Worm (Caenorhabditis elegans) whole organism, young adult: ENCODE data around the gene srh-62.

Source experiments
- C17E4.6 ChIP-seq: fragments of 200-800 bp; sonication (Bioruptor generic); IDR thresholded peaks from 2 replicates; pipeline ENCODE4 v1.3.6; 2022; ENCODE audit warnings: missing genetic modification reagents, missing genetic modification characterization, missing compliant biosample characterization
- D2030.7 ChIP-seq: fragments of 200-800 bp; sonication (Bioruptor generic); IDR thresholded peaks from 2 replicates; pipeline ENCODE4 v1.3.6; 2022; ENCODE audit warnings: missing genetic modification reagents, missing genetic modification characterization, missing compliant biosample characterization
- F23B12.7 ChIP-seq: sonication (generic microtip); optimal IDR thresholded peaks from 2 replicates; lab custom pipeline; 2017; ENCODE audit warnings: missing genetic modification characterization, mild to moderate bottlenecking, missing compliant biosample characterization, antibody characterized with exemption, moderate library complexity; ENCODE audit not compliant: insufficient read depth
- F33H1.4 ChIP-seq: fragments of 200-800 bp; sonication (Bioruptor generic); IDR thresholded peaks from 2 replicates; pipeline ENCODE4 v1.3.6; 2022; ENCODE audit warnings: missing genetic modification reagents, missing genetic modification characterization, missing compliant biosample characterization
- F39B2.1 ChIP-seq: fragments of 200-800 bp; sonication (Bioruptor generic); IDR thresholded peaks from 2 replicates; pipeline ENCODE4 v1.3.6; 2022; ENCODE audit warnings: missing genetic modification reagents, missing genetic modification characterization, missing compliant biosample characterization
- F52B5.7 ChIP-seq: sonication (generic microtip); optimal IDR thresholded peaks from 2 replicates; lab custom pipeline; 2016; ENCODE audit warnings: mild to moderate bottlenecking, missing genetic modification characterization, missing compliant biosample characterization
- F55B11.4 ChIP-seq: sonication (generic microtip); optimal IDR thresholded peaks from 2 replicates; lab custom pipeline; 2016; ENCODE audit warnings: missing compliant biosample characterization, missing genetic modification characterization, borderline replicate concordance; ENCODE audit not compliant: insufficient read depth
- F57A8.1 ChIP-seq: fragments of 200-800 bp; sonication (Bioruptor generic); optimal IDR thresholded peaks from 2 replicates; lab custom pipeline; 2018; ENCODE audit warnings: mild to moderate bottlenecking, missing genetic modification characterization, moderate library complexity, missing compliant biosample characterization
- Y53G8AR.9 ChIP-seq: fragments of 200-800 bp; sonication (Bioruptor generic); conservative IDR thresholded peaks from 2 replicates; pipeline ENCODE4 v1.3.6; 2022; ENCODE audit warnings: missing genetic modification reagents, missing genetic modification characterization, missing compliant biosample characterization
- ZK185.1 ChIP-seq: sonication (generic microtip); optimal IDR thresholded peaks from 2 replicates; lab custom pipeline; 2016; ENCODE audit warnings: mild to moderate bottlenecking, missing genetic modification characterization, missing compliant biosample characterization; ENCODE audit not compliant: poor library complexity, severe bottlenecking
- bed-1 ChIP-seq: fragments of 200-800 bp; sonication (Bioruptor generic); IDR thresholded peaks from 2 replicates; pipeline ENCODE4 v1.3.6; 2022; ENCODE audit warnings: missing genetic modification reagents, missing genetic modification characterization, missing compliant biosample characterization
- cebp-2 ChIP-seq: fragments of 200-800 bp; sonication (Bioruptor generic); IDR thresholded peaks from 2 replicates; pipeline ENCODE4 v1.3.6; 2022; ENCODE audit warnings: missing genetic modification characterization, missing compliant biosample characterization
- ceh-58 ChIP-seq: fragments of 200-800 bp; sonication (Bioruptor generic); IDR thresholded peaks from 2 replicates; pipeline ENCODE4 v1.3.6; 2022; ENCODE audit warnings: missing genetic modification characterization, missing compliant biosample characterization
- ceh-79 ChIP-seq: sonication (generic microtip); optimal IDR thresholded peaks from 2 replicates; lab custom pipeline; 2017; ENCODE audit warnings: mild to moderate bottlenecking, missing genetic modification characterization, missing compliant biosample characterization
- egl-18 ChIP-seq: fragments of 200-800 bp; sonication (Bioruptor generic); IDR thresholded peaks from 2 replicates; pipeline ENCODE4 v1.3.6; 2022; ENCODE audit warnings: missing genetic modification reagents, missing genetic modification characterization, missing compliant biosample characterization
- egrh-3 ChIP-seq: fragments of 200-800 bp; sonication (Bioruptor generic); IDR thresholded peaks from 2 replicates; pipeline ENCODE4 v1.3.6; 2022; ENCODE audit warnings: missing genetic modification reagents, missing genetic modification characterization, missing compliant biosample characterization
- gei-17 ChIP-seq: fragments of 200-800 bp; sonication (Bioruptor generic); optimal IDR thresholded peaks from 2 replicates; lab custom pipeline; 2018; ENCODE audit warnings: mild to moderate bottlenecking, missing genetic modification characterization, missing compliant biosample characterization
- hmg-1.2 ChIP-seq: fragments of 200-800 bp; sonication (Bioruptor generic); IDR thresholded peaks from 2 replicates; pipeline ENCODE4 v1.3.6; 2022; ENCODE audit warnings: missing genetic modification reagents, missing genetic modification characterization, missing compliant biosample characterization
- hmg-20 ChIP-seq: fragments of 200-800 bp; sonication (Bioruptor generic); IDR thresholded peaks from 2 replicates; pipeline ENCODE4 v1.3.6; 2022; ENCODE audit warnings: missing genetic modification reagents, missing genetic modification characterization, missing compliant biosample characterization
- lag-1 ChIP-seq: fragments of 200-800 bp; sonication (Bioruptor generic); IDR thresholded peaks from 2 replicates; pipeline ENCODE4 v1.3.6; 2022; ENCODE audit warnings: missing genetic modification reagents, missing genetic modification characterization, missing compliant biosample characterization
- lin-26 ChIP-seq: fragments of 200-800 bp; sonication (Bioruptor generic); IDR thresholded peaks from 2 replicates; pipeline ENCODE4 v1.3.6; 2022; ENCODE audit warnings: missing genetic modification reagents, missing genetic modification characterization, missing compliant biosample characterization
- lsl-1 ChIP-seq: fragments of 200-800 bp; sonication (Bioruptor generic); optimal IDR thresholded peaks from 2 replicates; lab custom pipeline; 2018; ENCODE audit warnings: mild to moderate bottlenecking, missing genetic modification characterization, moderate library complexity, missing compliant biosample characterization
- lsy-27 ChIP-seq: sonication (generic microtip); optimal IDR thresholded peaks from 2 replicates; lab custom pipeline; 2017; ENCODE audit warnings: missing genetic modification characterization, mild to moderate bottlenecking, missing compliant biosample characterization, antibody characterized with exemption, missing genotype, borderline replicate concordance; ENCODE audit not compliant: insufficient read depth
- madf-8 ChIP-seq: fragments of 200-800 bp; sonication (Bioruptor generic); conservative IDR thresholded peaks from 2 replicates; pipeline ENCODE4 v1.3.6; 2022; ENCODE audit warnings: missing genetic modification reagents, missing genetic modification characterization, missing compliant biosample characterization
- mcd-1 ChIP-seq: fragments of 200-800 bp; sonication (Bioruptor generic); IDR thresholded peaks from 2 replicates; pipeline ENCODE4 v1.3.6; 2022; ENCODE audit warnings: missing genetic modification reagents, missing genetic modification characterization, missing compliant biosample characterization
- nhr-179 ChIP-seq: sonication (generic microtip); optimal IDR thresholded peaks from 2 replicates; lab custom pipeline; 2016; ENCODE audit warnings: mild to moderate bottlenecking, missing genetic modification characterization, missing compliant biosample characterization
- nhr-80 ChIP-seq: sonication (generic microtip); optimal IDR thresholded peaks from 2 replicates; lab custom pipeline; 2016; ENCODE audit warnings: missing genetic modification characterization, missing compliant biosample characterization
- sdz-38 ChIP-seq: sonication (generic microtip); optimal IDR thresholded peaks from 2 replicates; lab custom pipeline; 2016; ENCODE audit warnings: missing genotype, missing genetic modification characterization, missing compliant biosample characterization
- sptf-2 ChIP-seq: fragments of 200-800 bp; sonication (Bioruptor generic); optimal IDR thresholded peaks from 2 replicates; lab custom pipeline; 2018; ENCODE audit warnings: mild to moderate bottlenecking, missing genetic modification characterization, missing compliant biosample characterization
- zfh-2 ChIP-seq: fragments of 200-800 bp; sonication (Bioruptor generic); conservative IDR thresholded peaks from 2 replicates; pipeline ENCODE4 v1.3.6; 2022; ENCODE audit warnings: missing genetic modification reagents, missing genetic modification characterization, missing compliant biosample characterization
- zim-3 ChIP-seq: sonication (generic microtip); optimal IDR thresholded peaks from 2 replicates; lab custom pipeline; 2017; ENCODE audit warnings: mild to moderate bottlenecking, missing genetic modification characterization, moderate library complexity, missing compliant biosample characterization
- ztf-22 ChIP-seq: fragments of 200-800 bp; sonication (Bioruptor generic); optimal IDR thresholded peaks from 2 replicates; lab custom pipeline; 2018; ENCODE audit warnings: mild to moderate bottlenecking, missing genetic modification characterization, moderate library complexity, missing compliant biosample characterization
- ztf-6 ChIP-seq: fragments of 200-800 bp; sonication (Bioruptor generic); IDR thresholded peaks from 2 replicates; pipeline ENCODE4 v1.3.6; 2022; ENCODE audit warnings: missing genetic modification reagents, missing genetic modification characterization, missing compliant biosample characterization

srh-62 gene

ce11 chrV:403028-403427 is at the start of gene srh-62:
TSS of gene srh-62 (minus strand) at chrV:403128.
- TF ChIP-seq Y53G8AR.9 (GFP tag; lab: Robert Waterston, UW), result no peak
- TF ChIP-seq lin-26 (GFP tag; lab: Robert Waterston, UW), result no peak
- TF ChIP-seq C17E4.6, result no peak
- no peak for TF ChIP-seq F33H1.4 (GFP tag; lab: Robert Waterston, UW)
- no peak for TF ChIP-seq hmg-20 (GFP tag; lab: Robert Waterston, UW)
- no peak for TF ChIP-seq lag-1 (GFP tag; lab: Robert Waterston, UW)
- TF ChIP-seq zim-3 (tag; lab: Kevin White, UChicago), result no peak
- TF ChIP-seq gei-17, result no peak
- TF ChIP-seq F55B11.4 (tag; lab: Kevin White, UChicago), result no peak
- TF ChIP-seq madf-8 (GFP tag; lab: Robert Waterston, UW), result no peak
- TF ChIP-seq ceh-58 (GFP tag; lab: Robert Waterston, UW), result no peak

- TF ChIP-seq lin-26 (GFP tag; lab: Robert Waterston, UW) (no peak), hmg-1.2 (GFP tag; lab: Robert Waterston, UW) (peak; percentile 15; the same call in 1 of the 2 replicates)
- TF ChIP-seq, all 124 proteins: peak for 1
Measured at ce11 chrV:450757-451501, 48.0 kb upstream of the srh-62 start, which contains the start of gene nhr-123. TSS of gene nhr-123 (plus strand) at chrV:451451.

- TF ChIP-seq F39B2.1 (GFP tag; lab: Robert Waterston, UW), result no peak
- TF ChIP-seq nhr-80 (tag; lab: Kevin White, UChicago), result peak; percentile 72
- TF ChIP-seq mcd-1, result no peak
Measured at ce11 chrV:449685-450084, 46.8 kb upstream of the srh-62 start, which contains the start of gene M02H5.8. TSS of gene M02H5.8 (plus strand) at chrV:449981.

- TF ChIP-seq lsl-1 (GFP tag; lab: Kevin White, UChicago), result no peak
- TF ChIP-seq F23B12.7 (tag; lab: Kevin White, UChicago), result no peak
- TF ChIP-seq sptf-2, result no peak
- TF ChIP-seq ceh-79, result no peak
- TF ChIP-seq F52B5.7 (tag; lab: Kevin White, UChicago), result no peak
- TF ChIP-seq lin-26 (GFP tag; lab: Robert Waterston, UW), result no peak
- no peak for TF ChIP-seq D2030.7
- no peak for TF ChIP-seq bed-1 (GFP tag; lab: Robert Waterston, UW)
Measured at ce11 chrV:449130-449529, 46.2 kb upstream of the srh-62 start, which contains the start of gene srh-35. TSS of gene srh-35 (minus strand) at chrV:449230.

ce11 chrV:446988-447387 is 44.1 kb upstream of the srh-62 start:
- TF ChIP-seq F57A8.1 (GFP tag; lab: Kevin White, UChicago), result no peak
- 0 out of 2 replicates have a peak, but pooled peaks have one; percentile 39 for TF ChIP-seq lin-26 (GFP tag; lab: Robert Waterston, UW)
- peak; percentile 72 for TF ChIP-seq zfh-2 (GFP tag; lab: Robert Waterston, UW)
- no peak for TF ChIP-seq sdz-38 (tag; lab: Kevin White, UChicago)

ce11 chrV:446574-446973 is 43.6 kb upstream of the srh-62 start, which contains the start of gene srh-34:
TSS of gene srh-34 (minus strand) at chrV:446674.
- TF ChIP-seq lsy-27 (tag; lab: Kevin White, UChicago) (no peak), Y53G8AR.9 (GFP tag; lab: Robert Waterston, UW) (no peak), ZK185.1 (tag; lab: Kevin White, UChicago) (no peak), ztf-6 (no peak), cebp-2 (no peak), F52B5.7 (tag; lab: Kevin White, UChicago) (no peak), egrh-3 (GFP tag; lab: Robert Waterston, UW) (no peak), nhr-179 (tag; lab: Kevin White, UChicago) (no peak), egl-18 (GFP tag; lab: Robert Waterston, UW) (no peak), ztf-22 (GFP tag; lab: Kevin White, UChicago) (no peak)
